Worm (Caenorhabditis elegans) whole organism, L1 larva: ENCODE measurements around the gene eif-3.L.

ENCODE experiments used
- C16A3.4 ChIP-seq: fragments of 150-350 bp; optimal IDR thresholded peaks from 2 replicates; lab custom pipeline; 2014; ENCODE audit warnings: missing biosample characterization, missing genetic modification characterization
- C34B4.2 ChIP-seq: sonication (generic microtip); optimal IDR thresholded peaks from 2 replicates; lab custom pipeline; 2017; ENCODE audit warnings: mild to moderate bottlenecking, missing genetic modification characterization, missing compliant biosample characterization
- aha-1 ChIP-seq: fragments of 150-350 bp; optimal IDR thresholded peaks from 2 replicates; lab custom pipeline; 2014; ENCODE audit warnings: missing biosample characterization, missing genetic modification characterization
- ama-1 ChIP-seq: fragments of 150-350 bp; optimal IDR thresholded peaks from 2 replicates; lab custom pipeline; 2014
- blmp-1 ChIP-seq: fragments of 150-350 bp; optimal IDR thresholded peaks from 2 replicates; lab custom pipeline; 2014; ENCODE audit warnings: missing biosample characterization, missing genetic modification characterization
- ceh-82 ChIP-seq, 3 experiments: fragments of 150-350 bp in 1 of 3; sonication (generic microtip) in 2 of 3; optimal IDR thresholded peaks; 2 replicates each; lab custom pipeline; 2014 to 2017; ENCODE audit warnings: missing biosample characterization in 3 of 3, missing genetic modification characterization in 3 of 3
- ceh-90 ChIP-seq: sonication (generic microtip); optimal IDR thresholded peaks from 2 replicates; lab custom pipeline; 2016; ENCODE audit warnings: missing genetic modification characterization, missing compliant biosample characterization
- dpl-1 ChIP-seq, 3 experiments: fragments of 150-350 bp in 2 of 3; sonication (generic microtip) in 1 of 3; optimal IDR thresholded peaks; 2 replicates each; lab custom pipeline; 2014 to 2017; ENCODE audit warnings: missing biosample characterization in 3 of 3, missing genetic modification characterization in 3 of 3, missing genetic modification reagents in 3 of 3
- efl-1 ChIP-seq, 4 experiments: fragments of 150-350 bp; optimal IDR thresholded peaks in 3 of 4; peaks in 1 of 4; 1 replicate in 1 of 4; 2 replicates in 3 of 4; lab custom pipeline; 2014; ENCODE audit warnings: missing biosample characterization in 2 of 4, missing genetic modification characterization in 2 of 4, missing genetic modification reagents in 2 of 4
- efl-3 ChIP-seq: fragments of 200-800 bp; sonication (Bioruptor generic); optimal IDR thresholded peaks from 2 replicates; lab custom pipeline; 2018; ENCODE audit warnings: mild to moderate bottlenecking, missing genetic modification characterization, missing compliant biosample characterization
- egl-13 ChIP-seq: sonication (generic microtip); optimal IDR thresholded peaks from 2 replicates; lab custom pipeline; 2016; ENCODE audit warnings: missing genotype, missing genetic modification reagents, missing genetic modification characterization, missing compliant biosample characterization
- egl-27 ChIP-seq, 2 experiments: fragments of 150-350 bp in 1 of 2; sonication (generic microtip); optimal IDR thresholded peaks; 3 replicates each; lab custom pipeline; 2017 to 2018; ENCODE audit warnings: missing biosample characterization in 2 of 2, missing genetic modification characterization in 2 of 2, missing genetic modification reagents in 2 of 2
- elt-2 ChIP-seq: sonication (generic microtip); optimal IDR thresholded peaks from 2 replicates; lab custom pipeline; 2016; ENCODE audit warnings: missing genetic modification characterization, mild to moderate bottlenecking, inconsistent platforms, missing compliant biosample characterization, missing genetic modification reagents
- elt-3 ChIP-seq, 6 experiments: fragments of 150-350 bp in 1 of 6; sonication (generic microtip); optimal IDR thresholded peaks; 2 replicates each; lab custom pipeline; 2017 to 2018; ENCODE audit warnings: missing biosample characterization in 6 of 6, missing genetic modification characterization in 6 of 6, inconsistent platforms in 1 of 6
- fkh-10 ChIP-seq: sonication (generic microtip); optimal IDR thresholded peaks from 2 replicates; lab custom pipeline; 2017; ENCODE audit warnings: missing biosample characterization, missing genetic modification reagents, missing genetic modification characterization
- fkh-4 ChIP-seq: sonication (generic microtip); optimal IDR thresholded peaks from 2 replicates; lab custom pipeline; 2016; ENCODE audit warnings: missing compliant biosample characterization, missing genetic modification characterization, borderline replicate concordance
- fkh-8 ChIP-seq: sonication (generic microtip); optimal IDR thresholded peaks from 2 replicates; lab custom pipeline; 2016; ENCODE audit warnings: mild to moderate bottlenecking, missing genetic modification characterization, missing compliant biosample characterization
- grh-1 ChIP-seq: fragments of 200-800 bp; sonication (Bioruptor generic); IDR thresholded peaks from 2 replicates; pipeline ENCODE4 v1.3.6; 2022; ENCODE audit warnings: missing genetic modification reagents, missing genetic modification characterization, missing compliant biosample characterization
- hlh-17 ChIP-seq: fragments of 200-800 bp; sonication (Bioruptor generic); optimal IDR thresholded peaks from 2 replicates; lab custom pipeline; 2018; ENCODE audit warnings: missing genetic modification characterization, mild to moderate bottlenecking, missing compliant biosample characterization, moderate library complexity, borderline replicate concordance
- irx-1 ChIP-seq: sonication (generic microtip); optimal IDR thresholded peaks from 2 replicates; lab custom pipeline; 2016; ENCODE audit warnings: missing genetic modification characterization, missing compliant biosample characterization
- lin-13 ChIP-seq: fragments of 150-350 bp; optimal IDR thresholded peaks from 2 replicates; lab custom pipeline; 2014; ENCODE audit warnings: missing biosample characterization, missing genetic modification reagents, missing genetic modification characterization
- lin-14 ChIP-seq: fragments of 200-800 bp; sonication (Bioruptor generic); optimal IDR thresholded peaks from 2 replicates; lab custom pipeline; 2018; ENCODE audit warnings: mild to moderate bottlenecking, missing genetic modification characterization, moderate library complexity, missing compliant biosample characterization
- lin-35 ChIP-seq, 2 experiments: fragments of 150-350 bp; optimal IDR thresholded peaks; 2 replicates each; lab custom pipeline; 2014; ENCODE audit warnings: missing biosample characterization in 2 of 2, missing genetic modification characterization in 2 of 2, missing genetic modification reagents in 2 of 2
- lsy-2 ChIP-seq, 2 experiments: fragments of 150-350 bp; optimal IDR thresholded peaks; 2 replicates each; lab custom pipeline; 2014; ENCODE audit warnings: missing biosample characterization in 2 of 2, missing genetic modification characterization in 2 of 2
- mdl-1 ChIP-seq, 2 experiments: fragments of 150-350 bp; optimal IDR thresholded peaks; 2 replicates each; lab custom pipeline; 2014 to 2017; ENCODE audit warnings: missing biosample characterization in 2 of 2, missing genetic modification characterization in 2 of 2, inconsistent platforms in 1 of 2
- nhr-11 ChIP-seq: fragments of 150-350 bp; optimal IDR thresholded peaks from 2 replicates; lab custom pipeline; 2014; ENCODE audit warnings: missing biosample characterization, missing genetic modification characterization
- nhr-12 ChIP-seq: sonication (generic microtip); optimal IDR thresholded peaks from 2 replicates; lab custom pipeline; 2017; ENCODE audit warnings: missing biosample characterization, missing genetic modification characterization
- nhr-19 ChIP-seq: fragments of 200-800 bp; sonication (Bioruptor generic); conservative IDR thresholded peaks from 2 replicates; pipeline ENCODE4 v1.3.6; 2022; ENCODE audit warnings: missing genetic modification characterization, missing compliant biosample characterization
- nhr-20 ChIP-seq: sonication (generic microtip); optimal IDR thresholded peaks from 2 replicates; lab custom pipeline; 2016; ENCODE audit warnings: mild to moderate bottlenecking, missing genetic modification characterization, missing compliant biosample characterization
- nhr-28 ChIP-seq: fragments of 150-350 bp; optimal IDR thresholded peaks from 2 replicates; lab custom pipeline; 2014; ENCODE audit warnings: missing biosample characterization, missing genetic modification characterization
- nhr-71 ChIP-seq: sonication (generic microtip); optimal IDR thresholded peaks from 2 replicates; lab custom pipeline; 2016; ENCODE audit warnings: mild to moderate bottlenecking, missing genetic modification characterization, moderate library complexity, missing compliant biosample characterization
- nhr-90 ChIP-seq: sonication (generic microtip); optimal IDR thresholded peaks from 2 replicates; lab custom pipeline; 2016; ENCODE audit warnings: mild to moderate bottlenecking, missing genetic modification characterization, missing compliant biosample characterization; ENCODE audit not compliant: poor library complexity
- rnt-1 ChIP-seq: sonication (generic microtip); optimal IDR thresholded peaks from 2 replicates; lab custom pipeline; 2016; ENCODE audit warnings: mild to moderate bottlenecking, missing genetic modification characterization, moderate library complexity, missing compliant biosample characterization
- skn-1 ChIP-seq: fragments of 150-350 bp; optimal IDR thresholded peaks from 2 replicates; lab custom pipeline; 2014; ENCODE audit warnings: missing biosample characterization, missing genetic modification characterization
- snpc-4 ChIP-seq: fragments of 150-350 bp; optimal IDR thresholded peaks from 2 replicates; lab custom pipeline; 2014; ENCODE audit warnings: missing biosample characterization, missing genetic modification characterization
- snu-23 ChIP-seq: sonication (generic microtip); optimal IDR thresholded peaks from 2 replicates; lab custom pipeline; 2016; ENCODE audit warnings: missing genetic modification characterization, missing compliant biosample characterization
- sup-37 ChIP-seq: fragments of 200-800 bp; sonication (Bioruptor generic); optimal IDR thresholded peaks from 2 replicates; lab custom pipeline; 2018; ENCODE audit warnings: mild to moderate bottlenecking, missing genetic modification characterization, missing compliant biosample characterization
- swsn-7 ChIP-seq: sonication (generic microtip); optimal IDR thresholded peaks from 2 replicates; lab custom pipeline; 2016; ENCODE audit warnings: missing genetic modification characterization, missing compliant biosample characterization
- unc-62 ChIP-seq: fragments of 150-350 bp; optimal IDR thresholded peaks from 2 replicates; lab custom pipeline; 2014; ENCODE audit warnings: missing biosample characterization, missing genetic modification reagents, missing genetic modification characterization
- unc-86 ChIP-seq: sonication (generic microtip); optimal IDR thresholded peaks from 2 replicates; lab custom pipeline; 2016; ENCODE audit warnings: missing genetic modification characterization, missing compliant biosample characterization
- xbp-1 ChIP-seq: sonication (generic microtip); optimal IDR thresholded peaks from 2 replicates; lab custom pipeline; 2016; ENCODE audit warnings: missing genetic modification characterization, missing compliant biosample characterization
- zag-1 ChIP-seq: fragments of 150-350 bp; optimal IDR thresholded peaks from 2 replicates; lab custom pipeline; 2014; ENCODE audit warnings: missing biosample characterization, missing genetic modification characterization

eif-3.L gene

DNA sequence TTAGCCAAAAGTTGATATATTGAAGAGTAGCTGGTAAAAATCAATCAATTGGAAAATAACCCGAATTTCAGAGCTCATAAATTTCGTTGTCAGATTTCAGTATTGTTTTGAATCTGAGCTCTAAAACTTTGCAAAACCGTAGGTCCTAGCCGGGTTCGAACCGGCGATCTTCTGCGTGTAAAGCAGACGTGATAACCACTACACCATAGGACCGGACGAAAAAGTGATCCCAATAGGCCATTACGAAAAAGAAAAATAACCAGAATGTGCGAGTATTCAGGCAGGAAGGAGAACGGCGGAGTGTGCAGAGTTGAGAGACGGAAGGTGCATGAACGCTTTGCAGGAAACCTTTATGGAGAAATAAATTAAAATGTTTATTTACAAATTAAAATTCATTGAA lies 45.2 kb downstream of the eif-3.L start:
- TF ChIP-seq dpl-1 (GFP tag; optimal IDR thresholded peaks at IDR 0.05; lab: Kevin White, UChicago) (peak; percentile 18 to 31 (median 29)), unc-62 (GFP tag; lab: Kevin White, UChicago) (no peak), C16A3.4 (tag; lab: Kevin White, UChicago) (peak; percentile 54), C34B4.2 (tag; lab: Kevin White, UChicago) (no peak), nhr-12 (no peak), swsn-7 (tag; lab: Kevin White, UChicago) (peak; percentile 34), fkh-8 (tag; lab: Kevin White, UChicago) (peak; percentile 66), skn-1 (peak; percentile 40), rnt-1 (tag; lab: Kevin White, UChicago) (peak; percentile 59), ceh-82 (tag; optimal IDR thresholded peaks at IDR 0.05; lab: Kevin White, UChicago) (peak in 1 of 3 experiments; percentile 6), sup-37 (GFP tag; lab: Kevin White, UChicago) (no peak), snu-23 (peak; percentile 55), fkh-4 (tag; lab: Kevin White, UChicago) (no peak), lsy-2 (tag; optimal IDR thresholded peaks at IDR 0.05; lab: Kevin White, UChicago) (peak in 1 of 2 experiments; percentile 60), efl-3 (GFP tag; lab: Kevin White, UChicago) (no peak), mdl-1 (tag; optimal IDR thresholded peaks at IDR 0.05; lab: Kevin White, UChicago) (peak in 1 of 2 experiments; percentile 30), lin-14 (GFP tag; lab: Kevin White, UChicago) (peak; percentile 30), egl-13 (tag; lab: Kevin White, UChicago) (peak; percentile 0), hlh-17 (GFP tag; lab: Kevin White, UChicago) (no peak), elt-2 (tag; lab: Kevin White, UChicago) (peak; percentile 37), lin-35 (GFP tag; optimal IDR thresholded peaks at IDR 0.05; lab: Kevin White, UChicago) (peak in 1 of 2 experiments; percentile 59), fkh-10 (GFP tag; lab: Kevin White, UChicago) (no peak), egl-27 (tag; optimal IDR thresholded peaks at IDR 0.05; lab: Kevin White, UChicago) (no peak), nhr-19 (GFP tag; lab: Robert Waterston, UW) (0 out of 2 replicates have a peak, but pooled peaks have one; percentile 15), nhr-20 (tag; lab: Kevin White, UChicago) (peak; percentile 34), snpc-4 (tag; lab: Kevin White, UChicago) (peak; percentile 36), xbp-1 (tag; lab: Kevin White, UChicago) (peak; percentile 5), nhr-71 (tag; lab: Kevin White, UChicago) (peak; percentile 52), zag-1 (tag; lab: Kevin White, UChicago) (no peak), lin-13 (GFP tag; lab: Kevin White, UChicago) (peak; percentile 2), nhr-90 (tag; lab: Kevin White, UChicago) (peak; percentile 10), efl-1 (optimal IDR thresholded peaks at IDR 0.05; lab: Kevin White, UChicago) (peak; percentile 28 to 51), efl-1 (GFP tag; optimal IDR thresholded peaks at IDR 0.05 in 1 of 2; lab: Kevin White, UChicago) (peak; percentile 13 to 76), blmp-1 (tag; lab: Kevin White, UChicago) (peak; percentile 20), aha-1 (tag; lab: Kevin White, UChicago) (no peak)

DNA sequence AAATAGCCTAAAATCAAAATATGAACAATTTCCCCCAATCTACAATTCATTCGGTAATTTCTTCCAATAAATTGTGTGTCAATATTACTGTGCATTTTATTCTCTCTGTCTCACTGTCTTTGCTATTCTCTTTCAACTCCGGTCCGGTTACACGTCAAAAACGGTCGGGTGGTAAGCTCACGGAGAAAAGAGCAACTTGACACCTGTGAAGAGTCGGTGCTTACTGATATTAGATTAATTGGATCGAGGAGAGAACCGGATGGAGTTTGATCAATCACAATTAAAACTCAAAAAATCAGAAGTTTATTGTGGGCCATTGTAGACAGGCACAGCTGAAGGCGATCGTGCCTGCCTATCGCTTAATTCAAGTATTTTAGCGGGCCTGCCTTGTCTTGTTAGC lies 47.4 kb downstream of the eif-3.L start:
- TF ChIP-seq nhr-20 (tag; lab: Kevin White, UChicago), result peak; percentile 3
- TF ChIP-seq nhr-12, result no peak
- TF ChIP-seq nhr-71 (tag; lab: Kevin White, UChicago), result peak; percentile 16
- no peak for TF ChIP-seq lin-35 (GFP tag; optimal IDR thresholded peaks at IDR 0.05; lab: Kevin White, UChicago)
- no peak for TF ChIP-seq irx-1 (tag; lab: Kevin White, UChicago)
- no peak for TF ChIP-seq ceh-82 (tag; optimal IDR thresholded peaks at IDR 0.05; lab: Kevin White, UChicago)
- no peak for TF ChIP-seq fkh-10 (GFP tag; lab: Kevin White, UChicago)
- no peak for TF ChIP-seq nhr-11 (tag; lab: Kevin White, UChicago)
- TF ChIP-seq unc-86 (tag; lab: Kevin White, UChicago), result no peak
- TF ChIP-seq ceh-90 (tag; lab: Kevin White, UChicago), result no peak
- TF ChIP-seq elt-2 (tag; lab: Kevin White, UChicago), result peak; percentile 11
- no peak for TF ChIP-seq grh-1 (GFP tag; lab: Robert Waterston, UW)
- no peak for TF ChIP-seq fkh-4 (tag; lab: Kevin White, UChicago)
- no peak for TF ChIP-seq ama-1 (lab: Kevin White, UChicago)
- TF ChIP-seq elt-3 (tag; optimal IDR thresholded peaks at IDR 0.05; lab: Kevin White, UChicago), result no peak
- no peak for TF ChIP-seq nhr-28 (tag; lab: Kevin White, UChicago)
